Worm (Caenorhabditis elegans) whole organism, early embryonic: ENCODE data around the gene srw-113.

Experiments used
- B0310.2 ChIP-seq: sonication (generic microtip); optimal IDR thresholded peaks from 2 replicates; lab custom pipeline; 2016; ENCODE audit warnings: mild to moderate bottlenecking, missing genetic modification characterization, missing compliant biosample characterization
- F13C5.2 ChIP-seq: sonication (generic microtip); optimal IDR thresholded peaks from 2 replicates; lab custom pipeline; 2017; ENCODE audit warnings: mild to moderate bottlenecking, missing genetic modification characterization, inconsistent platforms, missing compliant biosample characterization
- aly-1 ChIP-seq: sonication (generic microtip); optimal IDR thresholded peaks from 2 replicates; lab custom pipeline; 2016; ENCODE audit warnings: missing genetic modification characterization, missing compliant biosample characterization
- ama-1 ChIP-seq: fragments of 150-350 bp; optimal IDR thresholded peaks from 2 replicates; lab custom pipeline; 2014
- ceh-13 ChIP-seq: fragments of 200-800 bp; sonication (Bioruptor generic); optimal IDR thresholded peaks from 2 replicates; lab custom pipeline; 2018; ENCODE audit warnings: mild to moderate bottlenecking, missing genetic modification characterization, missing compliant biosample characterization
- ceh-36 ChIP-seq: sonication (generic microtip); optimal IDR thresholded peaks from 2 replicates; lab custom pipeline; 2016; ENCODE audit warnings: missing genetic modification characterization, inconsistent platforms, missing compliant biosample characterization
- ets-7 ChIP-seq: sonication (generic microtip); optimal IDR thresholded peaks from 2 replicates; lab custom pipeline; 2016; ENCODE audit warnings: missing genotype, missing genetic modification characterization, missing compliant biosample characterization
- flt-1 ChIP-seq: fragments of 200-800 bp; sonication (Bioruptor generic); IDR thresholded peaks from 2 replicates; pipeline ENCODE4 v1.3.6; 2022; ENCODE audit warnings: missing genetic modification characterization, missing compliant biosample characterization
- hmbx-1 ChIP-seq: sonication (generic microtip); optimal IDR thresholded peaks from 2 replicates; lab custom pipeline; 2016; ENCODE audit warnings: mild to moderate bottlenecking, missing genetic modification characterization, missing compliant biosample characterization
- hmg-4 ChIP-seq: fragments of 200-800 bp; sonication (Bioruptor generic); optimal IDR thresholded peaks from 2 replicates; lab custom pipeline; 2018; ENCODE audit warnings: mild to moderate bottlenecking, missing genetic modification characterization, missing compliant biosample characterization
- hnd-1 ChIP-seq: sonication (generic microtip); optimal IDR thresholded peaks from 2 replicates; lab custom pipeline; 2016; ENCODE audit warnings: missing genetic modification characterization, missing compliant biosample characterization
- pes-1 ChIP-seq: fragments of 200-800 bp; sonication (Bioruptor generic); IDR thresholded peaks from 2 replicates; pipeline ENCODE4 v1.3.6; 2022; ENCODE audit warnings: missing genetic modification reagents, missing genetic modification characterization, missing compliant biosample characterization
- scrt-1 ChIP-seq: fragments of 200-800 bp; sonication (Bioruptor generic); IDR thresholded peaks from 2 replicates; pipeline ENCODE4 v1.3.6; 2022; ENCODE audit warnings: missing genetic modification characterization, missing compliant biosample characterization
- sea-1 ChIP-seq: fragments of 200-800 bp; sonication (Bioruptor generic); conservative IDR thresholded peaks from 2 replicates; pipeline ENCODE4 v1.3.6; 2022; ENCODE audit warnings: missing genetic modification characterization, missing compliant biosample characterization
- tbx-11 ChIP-seq: fragments of 200-800 bp; sonication (Bioruptor generic); IDR thresholded peaks from 2 replicates; pipeline ENCODE4 v1.3.6; 2022; ENCODE audit warnings: missing genetic modification characterization, missing compliant biosample characterization
- tbx-37 ChIP-seq: fragments of 200-800 bp; sonication (Bioruptor generic); conservative IDR thresholded peaks from 2 replicates; pipeline ENCODE4 v1.3.6; 2022; ENCODE audit warnings: missing genetic modification reagents, missing genetic modification characterization, missing compliant biosample characterization
- tra-4 ChIP-seq: sonication (generic microtip); optimal IDR thresholded peaks from 2 replicates; lab custom pipeline; 2017; ENCODE audit warnings: missing genetic modification characterization, missing compliant biosample characterization

Gene srw-113

DNA sequence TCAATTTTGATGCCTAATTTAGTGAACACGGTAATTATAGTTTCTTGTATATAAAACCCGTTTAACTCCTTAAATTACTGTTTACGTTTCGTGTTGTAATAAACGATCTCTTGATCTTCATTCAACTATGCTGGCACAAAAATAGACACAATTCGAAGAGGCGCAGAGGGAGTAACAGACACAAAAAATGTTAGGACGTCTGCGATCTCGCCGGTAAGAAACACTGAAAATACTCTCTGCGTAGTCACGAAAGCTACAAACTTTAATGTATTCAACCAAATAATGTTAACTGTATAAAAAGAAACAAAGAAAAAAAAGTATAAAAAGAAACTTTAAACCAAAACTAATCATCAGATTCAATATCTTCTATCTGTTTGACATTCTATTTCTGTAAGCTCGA is 47.9 kb downstream of the srw-113 start, which contains the start of gene dhs-23:
dhs-23 (plus strand) TSS at position 363 of the 400 bp plus-strand sequence.
- TF ChIP-seq hmg-4 (GFP tag; lab: Kevin White, UChicago) = no peak
- no peak for TF ChIP-seq F13C5.2 (tag; lab: Kevin White, UChicago)
- no peak for TF ChIP-seq sea-1
- no peak for TF ChIP-seq scrt-1 (GFP tag; lab: Robert Waterston, UW)
- TF ChIP-seq flt-1 (GFP tag; lab: Robert Waterston, UW) = no peak
- TF ChIP-seq ets-7 (tag; lab: Kevin White, UChicago) = no peak
- no peak for TF ChIP-seq ceh-13 (GFP tag; lab: Kevin White, UChicago)
- no peak for TF ChIP-seq hmbx-1 (tag; lab: Kevin White, UChicago)
- TF ChIP-seq tbx-37 (GFP tag; lab: Robert Waterston, UW) = no peak
- no peak for TF ChIP-seq hnd-1 (tag; lab: Kevin White, UChicago)
- TF ChIP-seq tbx-11 (GFP tag; lab: Robert Waterston, UW) = no peak
- no peak for TF ChIP-seq pes-1
- TF ChIP-seq ama-1 (lab: Kevin White, UChicago) = no peak
- TF ChIP-seq ceh-36 (tag; lab: Kevin White, UChicago) = no peak
- no peak for TF ChIP-seq aly-1 (tag; lab: Kevin White, UChicago)
- no peak for TF ChIP-seq B0310.2 (tag; lab: Kevin White, UChicago)
- no peak for TF ChIP-seq tra-4 (tag; lab: Kevin White, UChicago)

DNA sequence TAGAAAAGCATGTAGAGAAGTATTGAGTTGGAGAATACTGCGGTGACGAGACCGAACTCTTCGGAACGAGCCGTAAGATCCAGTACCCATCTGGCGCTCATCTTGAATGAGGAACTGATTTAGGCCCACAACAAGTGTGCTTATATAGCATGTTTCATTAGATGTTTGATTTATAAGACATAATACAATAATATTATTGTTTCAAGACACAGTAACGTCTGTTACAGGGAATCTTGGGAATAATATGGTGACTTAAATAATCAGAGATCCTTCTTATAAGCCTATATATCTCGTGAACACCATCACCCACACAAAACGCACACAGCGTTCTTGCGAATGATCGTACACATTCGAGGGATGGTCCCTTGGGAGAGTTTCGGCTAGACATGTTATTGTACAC is 50.8 kb downstream of the srw-113 start, which contains the start of gene str-88:
str-88 (minus strand) TSS at position 101 of the 400 bp plus-strand sequence.
- TF ChIP-seq hmg-4 (GFP tag; lab: Kevin White, UChicago) (no peak), scrt-1 (GFP tag; lab: Robert Waterston, UW) (no peak), tbx-11 (GFP tag; lab: Robert Waterston, UW) (no peak), sea-1 (no peak), flt-1 (GFP tag; lab: Robert Waterston, UW) (no peak), hnd-1 (tag; lab: Kevin White, UChicago) (no peak), ama-1 (lab: Kevin White, UChicago) (no peak), tra-4 (tag; lab: Kevin White, UChicago) (no peak), ceh-36 (tag; lab: Kevin White, UChicago) (no peak), pes-1 (no peak), ets-7 (tag; lab: Kevin White, UChicago) (no peak), hmbx-1 (tag; lab: Kevin White, UChicago) (no peak), B0310.2 (tag; lab: Kevin White, UChicago) (no peak), F13C5.2 (tag; lab: Kevin White, UChicago) (no peak), tbx-37 (GFP tag; lab: Robert Waterston, UW) (no peak), aly-1 (tag; lab: Kevin White, UChicago) (no peak), ceh-13 (GFP tag; lab: Kevin White, UChicago) (no peak)
